Fruit fly (Drosophila melanogaster) whole organism, adult: Measurements from ENCODE around the gene Jon99Ciii.

Source experiments
- CG12768 ChIP-seq: fragments of 200-800 bp; sonication (Bioruptor generic); optimal IDR thresholded peaks from 2 replicates; lab custom pipeline; 2017; ENCODE audit warnings: missing biosample characterization, missing genetic modification characterization, mild to moderate bottlenecking, moderate library complexity, missing genetic modification reagents
- CG1620 ChIP-seq: fragments of 200-800 bp; sonication (Bioruptor generic); optimal IDR thresholded peaks from 2 replicates; lab custom pipeline; 2016; ENCODE audit warnings: missing biosample characterization, missing genetic modification characterization
- CG33017 ChIP-seq: fragments of 200-800 bp; sonication (Bioruptor generic); optimal IDR thresholded peaks from 2 replicates; lab custom pipeline; 2018; ENCODE audit warnings: missing biosample characterization, mild to moderate bottlenecking, missing genetic modification characterization, moderate library complexity
- Clk ChIP-seq: fragments of 200-800 bp; sonication (Bioruptor generic); optimal IDR thresholded peaks from 2 replicates; lab custom pipeline; 2017; ENCODE audit warnings: missing biosample characterization, missing genetic modification characterization
- Crg-1 ChIP-seq: fragments of 200-800 bp; sonication (Bioruptor generic); optimal IDR thresholded peaks from 2 replicates; lab custom pipeline; 2016; ENCODE audit warnings: missing biosample characterization, missing genetic modification characterization
- Mnt ChIP-seq: fragments of 200-800 bp; sonication (Bioruptor generic); optimal IDR thresholded peaks from 2 replicates; lab custom pipeline; 2016; ENCODE audit warnings: missing biosample characterization, mild to moderate bottlenecking, missing genetic modification characterization
- cic ChIP-seq: fragments of 200-800 bp; sonication (Bioruptor generic); optimal IDR thresholded peaks from 2 replicates; lab custom pipeline; 2017; ENCODE audit warnings: missing biosample characterization, mild to moderate bottlenecking, missing genetic modification characterization, moderate library complexity
- cnc ChIP-seq, 2 experiments: fragments of >200 bp; optimal IDR thresholded peaks; 2 replicates each; lab custom pipeline; 2017
- kay ChIP-seq: fragments of 200-800 bp; sonication (Bioruptor generic); peaks from one replicate; lab custom pipeline; 2016; ENCODE audit warnings: missing biosample characterization, missing genetic modification characterization, borderline replicate concordance
- ovo ChIP-seq: fragments of 200-800 bp; sonication (Bioruptor generic); optimal IDR thresholded peaks from 2 replicates; lab custom pipeline; 2016; ENCODE audit warnings: missing biosample characterization, missing genetic modification characterization
- pad ChIP-seq: fragments of 200-800 bp; sonication (Bioruptor generic); optimal IDR thresholded peaks from 3 replicates; lab custom pipeline; 2017; ENCODE audit warnings: missing biosample characterization, missing genetic modification characterization, mild to moderate bottlenecking, moderate library complexity, missing genetic modification reagents
- tj ChIP-seq: fragments of 200-800 bp; sonication (Bioruptor generic); optimal IDR thresholded peaks from 3 replicates; lab custom pipeline; 2017; ENCODE audit warnings: missing biosample characterization, mild to moderate bottlenecking, missing genetic modification characterization, moderate library complexity

DNA sequence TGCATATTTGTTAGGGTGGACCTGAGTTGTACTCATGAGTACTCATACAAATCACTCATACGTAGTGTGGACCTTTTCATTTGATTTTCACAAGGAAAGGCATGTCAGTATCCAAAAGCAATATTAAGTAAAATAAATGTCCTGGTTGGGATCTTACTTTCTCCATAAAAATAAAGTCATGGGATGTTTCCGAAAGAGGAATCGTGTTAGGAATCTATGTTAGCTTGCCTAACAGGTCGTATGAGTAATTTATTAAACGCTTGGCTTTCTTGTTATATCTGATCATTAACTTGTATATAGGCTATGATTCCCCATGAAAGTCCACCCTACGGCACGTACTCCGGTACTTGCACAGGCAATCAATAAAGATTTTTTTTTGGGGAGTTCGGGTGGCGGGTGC is 46.2 kb upstream of the Jon99Ciii start:
- TF ChIP-seq Crg-1 (GFP tag; lab: Kevin White, UChicago) (no peak), Mnt (GFP tag; lab: Kevin White, UChicago) (no peak), cic (GFP tag; lab: Kevin White, UChicago) (no peak), CG1620 (GFP tag; lab: Kevin White, UChicago) (no peak), kay (GFP tag; lab: Kevin White, UChicago) (peak; percentile 57), ovo (GFP tag; lab: Kevin White, UChicago) (no peak), pad (no peak), cnc (optimal IDR thresholded peaks at IDR 0.05; lab: Kevin White, UChicago) (no peak), CG33017 (tag; lab: Kevin White, UChicago) (no peak), Clk (GFP tag; lab: Kevin White, UChicago) (no peak), tj (GFP tag; lab: Kevin White, UChicago) (no peak), CG12768 (GFP tag; lab: Kevin White, UChicago) (no peak)
